Fruit fly (Drosophila melanogaster): ENCODE measurements around the gene rtet.

rtet gene

dm6 chr3R:21060430-21061245, 47.6 kb upstream of the rtet start, which contains the start of gene Mvl (continued):
- peak; percentile 4 for TF ChIP-seq grau (tag; optimal IDR thresholded peaks at IDR 0.05)
- 0 out of 3 replicates have a peak, but pooled peaks have one; percentile 21 for TF ChIP-seq row (GFP tag; IDR thresholded peaks at IDR 0.05)
- no peak; the same call in 2 of the 3 replicates for TF ChIP-seq HLH4C (GFP tag; IDR thresholded peaks at IDR 0.05; ENCODE audit: partially characterized antibody)
- no peak for TF ChIP-seq Hr51 (GFP tag; optimal IDR thresholded peaks at IDR 0.05)
- no peak for TF ChIP-seq D19B (GFP tag; optimal IDR thresholded peaks at IDR 0.05)
- peak; percentile 83 for TF ChIP-seq cg (GFP tag; optimal IDR thresholded peaks at IDR 0.05)
- peak; percentile 38; the same call in 1 of the 2 replicates for TF ChIP-seq bbx (GFP tag; IDR thresholded peaks at IDR 0.05; ENCODE audit: partially characterized antibody)
- TF ChIP-seq MBD-R2 (GFP tag; IDR thresholded peaks at IDR 0.05): peak; percentile 49; the same call in 1 of the 2 replicates
- no peak for TF ChIP-seq Sry-β (GFP tag; optimal IDR thresholded peaks at IDR 0.05)
- TF ChIP-seq CG10321 (GFP tag; IDR thresholded peaks at IDR 0.05): peak; percentile 91
- TF ChIP-seq grn (GFP tag; optimal IDR thresholded peaks at IDR 0.05): peak; percentile 99
- TF ChIP-seq cas (GFP tag; IDR thresholded peaks at IDR 0.05): no peak
- TF ChIP-seq Rfx (GFP tag; IDR thresholded peaks at IDR 0.05): peak; percentile 18; the same call in 1 of the 2 replicates
- peak; percentile 23 for TF ChIP-seq CG17912 (GFP tag; optimal IDR thresholded peaks at IDR 0.05)
- TF ChIP-seq CG1832 (GFP tag; optimal IDR thresholded peaks at IDR 0.05): peak; percentile 74
- no peak for TF ChIP-seq aop (GFP tag; IDR thresholded peaks at IDR 0.05)
- TF ChIP-seq BtbVII (GFP tag; optimal IDR thresholded peaks at IDR 0.05): no peak
- TF ChIP-seq dan (GFP tag; IDR thresholded peaks at IDR 0.05): no peak
- TF ChIP-seq CG15601 (tag; optimal IDR thresholded peaks at IDR 0.05): peak; percentile 20
- TF ChIP-seq YL-1 (GFP tag; optimal IDR thresholded peaks at IDR 0.05): peak; percentile 22
- peak; percentile 82 for TF ChIP-seq ewg (GFP tag; optimal IDR thresholded peaks at IDR 0.05)
- 0 out of 4 replicates have a peak, but pooled peaks have one; percentile 32 for TF ChIP-seq Dll (GFP tag; IDR thresholded peaks at IDR 0.05; ENCODE audit: partially characterized antibody)
- peak; percentile 47 for TF ChIP-seq CoRest (tag; optimal IDR thresholded peaks at IDR 0.05)
- TF ChIP-seq Awh (GFP tag; IDR thresholded peaks at IDR 0.05): no peak
- peak; percentile 30 for TF ChIP-seq CTCF (GFP tag; optimal IDR thresholded peaks at IDR 0.05)
- peak; percentile 86 for TF ChIP-seq sr (GFP tag; IDR thresholded peaks at IDR 0.05)
- TF ChIP-seq Opbp (GFP tag; IDR thresholded peaks at IDR 0.05; ENCODE audit: partially characterized antibody): 0 out of 3 replicates have a peak, but pooled peaks have one; percentile 54
- TF ChIP-seq nmo (GFP tag; optimal IDR thresholded peaks at IDR 0.05): peak; percentile 39
- TF ChIP-seq CG8359 (GFP tag; optimal IDR thresholded peaks at IDR 0.05; ENCODE audit: borderline replicate concordance): no peak
- peak; percentile 62 for TF ChIP-seq sug (tag; optimal IDR thresholded peaks at IDR 0.05)
- peak; percentile 69 for TF ChIP-seq Med (GFP tag)
- TF ChIP-seq org-1 (GFP tag; optimal IDR thresholded peaks at IDR 0.05): no peak
- no peak for TF ChIP-seq al (GFP tag; IDR thresholded peaks at IDR 0.05)
- peak; percentile 58 for TF ChIP-seq CG1603 (tag; optimal IDR thresholded peaks at IDR 0.05)
- peak; percentile 39 for TF ChIP-seq CG2712 (tag; optimal IDR thresholded peaks at IDR 0.05)
- TF ChIP-seq Side (GFP tag; optimal IDR thresholded peaks at IDR 0.05): peak; percentile 25
- TF ChIP-seq lilli (GFP tag; optimal IDR thresholded peaks at IDR 0.05): peak; percentile 29
- TF ChIP-seq Adf1 (GFP tag; IDR thresholded peaks at IDR 0.05): peak; percentile 29; the same call in 1 of the 2 replicates
- peak; percentile 43 for TF ChIP-seq gfzf (GFP tag; optimal IDR thresholded peaks at IDR 0.05)
- peak; percentile 34 for TF ChIP-seq CG14710 (tag; optimal IDR thresholded peaks at IDR 0.05)
- no peak for TF ChIP-seq MTF-1 (GFP tag; optimal IDR thresholded peaks at IDR 0.05; ENCODE audit: borderline replicate concordance)
- peak; percentile 48; the same call in 1 of the 2 replicates for TF ChIP-seq Bgb (GFP tag; IDR thresholded peaks at IDR 0.05; ENCODE audit: partially characterized antibody)
- TF ChIP-seq HLHmδ (GFP tag; optimal IDR thresholded peaks at IDR 0.05): peak; percentile 43
- TF ChIP-seq CG6765 (GFP tag; optimal IDR thresholded peaks at IDR 0.05): peak; percentile 20
- TF ChIP-seq eve (GFP tag; optimal IDR thresholded peaks at IDR 0.05): peak in 1 of 2 experiments; percentile 73
- no peak for TF ChIP-seq Dfd (GFP tag; optimal IDR thresholded peaks at IDR 0.05)
- peak; percentile 3 for TF ChIP-seq CG18011 (GFP tag; optimal IDR thresholded peaks at IDR 0.05)
- peak; percentile 3 for TF ChIP-seq CG30020 (tag; optimal IDR thresholded peaks at IDR 0.05)
